Fruit fly (Drosophila melanogaster): ENCODE data around the gene loh.
A peak's percentile ranks its signal among the peaks of the same experiment; 100 is the strongest.

The loh gene

DNA sequence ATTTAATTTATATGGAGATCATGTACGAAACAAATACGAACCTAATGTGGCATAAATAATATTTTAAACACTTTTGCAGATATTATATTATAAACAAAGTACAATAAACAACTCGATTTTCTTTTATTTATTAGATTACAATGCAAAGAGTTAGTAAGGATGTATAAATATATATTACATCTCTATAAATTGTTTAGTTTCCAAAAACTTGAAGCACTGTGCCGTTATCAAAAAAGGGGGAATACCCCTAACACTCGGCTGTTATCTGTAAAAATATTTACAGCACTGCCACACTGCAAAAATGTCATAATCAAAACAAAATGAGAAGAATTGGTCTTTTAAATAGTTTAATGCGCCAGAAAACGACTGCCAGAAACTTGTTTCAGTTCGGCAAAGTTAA lies 13.8 kb upstream of the loh start, which contains the start of gene CG5188 (continued):
- TF ChIP-seq CG8944 (GFP tag; optimal IDR thresholded peaks at IDR 0.05) (no peak), CG13424 (tag; optimal IDR thresholded peaks at IDR 0.05) (peak; percentile 64), jumu (GFP tag; optimal IDR thresholded peaks at IDR 0.05) (peak; percentile 13), ems (GFP tag; optimal IDR thresholded peaks at IDR 0.05) (no peak), CG15269 (tag; optimal IDR thresholded peaks at IDR 0.05) (peak; percentile 69), maf-S (GFP tag; optimal IDR thresholded peaks at IDR 0.05) (no peak), CG9797 (GFP tag; optimal IDR thresholded peaks at IDR 0.05) (peak; percentile 52), CG2712 (tag; optimal IDR thresholded peaks at IDR 0.05) (peak; percentile 65), CG1529 (GFP tag; optimal IDR thresholded peaks at IDR 0.05) (peak; percentile 9), CG31441 (GFP tag; IDR thresholded peaks at IDR 0.05) (peak; percentile 64), CG30020 (tag; optimal IDR thresholded peaks at IDR 0.05) (peak; percentile 83), MESR4 (GFP tag; optimal IDR thresholded peaks at IDR 0.05) (peak; percentile 43), Ada2b (GFP tag; IDR thresholded peaks at IDR 0.05) (peak; percentile 62), NK7.1 (GFP tag; optimal IDR thresholded peaks at IDR 0.05) (no peak), Pdp1 (GFP tag; optimal IDR thresholded peaks at IDR 0.05) (peak in 1 of 2 experiments; percentile 98), CG7745 (tag; optimal IDR thresholded peaks at IDR 0.05) (no peak), H2.0 (GFP tag; IDR thresholded peaks at IDR 0.05) (peak; percentile 45), CG6689 (GFP tag; IDR thresholded peaks at IDR 0.05) (peak; percentile 51), slbo (GFP tag; IDR thresholded peaks at IDR 0.05) (peak; percentile 67), CHES-1-like (GFP tag; optimal IDR thresholded peaks at IDR 0.05) (peak; percentile 20), cwo (GFP tag; optimal IDR thresholded peaks at IDR 0.05) (peak; percentile 27), CG34224 (GFP tag; IDR thresholded peaks at IDR 0.05; ENCODE audit: partially characterized antibody) (0 out of 3 replicates have a peak, but pooled peaks have one; percentile 39), lbe (GFP tag; optimal IDR thresholded peaks at IDR 0.05) (peak; percentile 14), Hmx (GFP tag; optimal IDR thresholded peaks at IDR 0.05) (no peak), NFAT (GFP tag; IDR thresholded peaks at IDR 0.05) (peak; percentile 74; the same call in 1 of the 2 replicates), Dbx (GFP tag; IDR thresholded peaks at IDR 0.05) (peak; percentile 66; the same call in 1 of the 3 replicates), CG15601 (tag; optimal IDR thresholded peaks at IDR 0.05) (peak; percentile 31), CG12659 (GFP tag; optimal IDR thresholded peaks at IDR 0.05) (peak; percentile 50), CG3281 (GFP tag; optimal IDR thresholded peaks at IDR 0.05) (peak; percentile 40), pb (GFP tag; optimal IDR thresholded peaks at IDR 0.05) (no peak), sug (tag; optimal IDR thresholded peaks at IDR 0.05) (peak; percentile 35), NC2β (GFP tag; optimal IDR thresholded peaks at IDR 0.05) (peak; percentile 17), dysf (GFP tag; IDR thresholded peaks at IDR 0.05) (no peak; the same call in 2 of the 3 replicates), br (optimal IDR thresholded peaks at IDR 0.05) (no peak), PHDP (tag; optimal IDR thresholded peaks at IDR 0.05) (peak; percentile 63), grau (tag; optimal IDR thresholded peaks at IDR 0.05) (peak; percentile 69), NfI (GFP tag; optimal IDR thresholded peaks at IDR 0.05) (peak; percentile 47), Chrac-16 (GFP tag; optimal IDR thresholded peaks at IDR 0.05) (peak; percentile 19), CG12942 (GFP tag; optimal IDR thresholded peaks at IDR 0.05) (no peak), unpg (GFP tag; optimal IDR thresholded peaks at IDR 0.05) (peak; percentile 54), CG10979 (tag; optimal IDR thresholded peaks at IDR 0.05) (peak; percentile 52), Drgx (GFP tag; IDR thresholded peaks at IDR 0.05) (peak; percentile 44; the same call in 1 of the 2 replicates), CG14050 (GFP tag; IDR thresholded peaks at IDR 0.05) (no peak), lab (GFP tag; optimal IDR thresholded peaks at IDR 0.05) (no peak), ftz-f1 (GFP tag; optimal IDR thresholded peaks at IDR 0.05) (no peak), Hsf (GFP tag; optimal IDR thresholded peaks at IDR 0.05) (peak; percentile 27), pnt (GFP tag; optimal IDR thresholded peaks at IDR 0.05) (peak; percentile 17), CG34422 (GFP tag; IDR thresholded peaks at IDR 0.05) (peak; percentile 63; the same call in 2 of the 3 replicates), E2f2 (GFP tag; IDR thresholded peaks at IDR 0.05) (peak; percentile 36; the same call in 1 of the 2 replicates), CG10267 (tag; optimal IDR thresholded peaks at IDR 0.05) (peak; percentile 64), CG9609 (GFP tag; optimal IDR thresholded peaks at IDR 0.05) (no peak)
